Fruit fly (Drosophila melanogaster): ENCODE results near the gene Nprl2.

Gene Nprl2

dm6 chrX:16917462-16917861 lies 33.3 kb upstream of the Nprl2 start:
- no peak for TF ChIP-seq CG12155 (GFP tag; optimal IDR thresholded peaks at IDR 0.05)
- no peak for TF ChIP-seq lilli (GFP tag; optimal IDR thresholded peaks at IDR 0.05)
- no peak for TF ChIP-seq B-H2 (GFP tag; optimal IDR thresholded peaks at IDR 0.05)
- no peak for TF ChIP-seq Fer2 (tag; optimal IDR thresholded peaks at IDR 0.05)
- TF ChIP-seq CG6654 (GFP tag; optimal IDR thresholded peaks at IDR 0.05): no peak
- TF ChIP-seq Meics (GFP tag; optimal IDR thresholded peaks at IDR 0.05): no peak
- no peak for TF ChIP-seq CG17361 (GFP tag; IDR thresholded peaks at IDR 0.05)
- peak; percentile 35 for TF ChIP-seq lab (GFP tag; optimal IDR thresholded peaks at IDR 0.05)
- no peak for TF ChIP-seq CG4820 (GFP tag; optimal IDR thresholded peaks at IDR 0.05)
- TF ChIP-seq ftz-f1 (GFP tag; optimal IDR thresholded peaks at IDR 0.05): no peak
- peak; percentile 19 for TF ChIP-seq Fer1 (GFP tag; optimal IDR thresholded peaks at IDR 0.05)
- TF ChIP-seq Doc2 (GFP tag; IDR thresholded peaks at IDR 0.05): no peak
- no peak for TF ChIP-seq gcm2 (GFP tag; optimal IDR thresholded peaks at IDR 0.05)
- TF ChIP-seq Doc3 (GFP tag; IDR thresholded peaks at IDR 0.05; ENCODE audit: partially characterized antibody): no peak
- TF ChIP-seq pita (GFP tag; optimal IDR thresholded peaks at IDR 0.05): no peak
- TF ChIP-seq Dp (GFP tag; optimal IDR thresholded peaks at IDR 0.05): no peak
- TF ChIP-seq ewg (GFP tag; optimal IDR thresholded peaks at IDR 0.05): no peak
- no peak for TF ChIP-seq maf-S (GFP tag; optimal IDR thresholded peaks at IDR 0.05)
- TF ChIP-seq CG11085 (GFP tag; IDR thresholded peaks at IDR 0.05): 0 out of 2 replicates have a peak, but pooled peaks have one; percentile 25
- no peak for TF ChIP-seq CG17829 (tag; optimal IDR thresholded peaks at IDR 0.05)
- 0 out of 3 replicates have a peak, but pooled peaks have one; percentile 16 for TF ChIP-seq dysf (GFP tag; IDR thresholded peaks at IDR 0.05)
- TF ChIP-seq nmo (GFP tag; optimal IDR thresholded peaks at IDR 0.05): no peak
- no peak for TF ChIP-seq CG34224 (GFP tag; IDR thresholded peaks at IDR 0.05; ENCODE audit: partially characterized antibody)
- no peak for TF ChIP-seq p53 (GFP tag; optimal IDR thresholded peaks at IDR 0.05)
- no peak for TF ChIP-seq Poxn (GFP tag; IDR thresholded peaks at IDR 0.05)
- TF ChIP-seq trh (GFP tag; optimal IDR thresholded peaks at IDR 0.05): no peak
- no peak for TF ChIP-seq NC2β (GFP tag; optimal IDR thresholded peaks at IDR 0.05)
- no peak for TF ChIP-seq CkIIα-i1 (GFP tag; IDR thresholded peaks at IDR 0.05)
- no peak for TF ChIP-seq Bteb2 (GFP tag; optimal IDR thresholded peaks at IDR 0.05)
- peak; percentile 67 for TF ChIP-seq Med (GFP tag)
- TF ChIP-seq CG3838 (GFP tag; optimal IDR thresholded peaks at IDR 0.05): no peak
- TF ChIP-seq Rfx (GFP tag; IDR thresholded peaks at IDR 0.05): 0 out of 2 replicates have a peak, but pooled peaks have one; percentile 20
- no peak for TF ChIP-seq CG31365 (tag; optimal IDR thresholded peaks at IDR 0.05)
- peak; percentile 3 for TF ChIP-seq caup (GFP tag; optimal IDR thresholded peaks at IDR 0.05; ENCODE audit: severe bottlenecking)
- TF ChIP-seq CG17612 (GFP tag; IDR thresholded peaks at IDR 0.05): no peak
- TF ChIP-seq CG11456 (GFP tag; IDR thresholded peaks at IDR 0.05): no peak
- no peak for TF ChIP-seq CG17186 (GFP tag; optimal IDR thresholded peaks at IDR 0.05)
- no peak for TF ChIP-seq br (optimal IDR thresholded peaks at IDR 0.05)
- TF ChIP-seq HLHmδ (GFP tag; optimal IDR thresholded peaks at IDR 0.05): no peak
- no peak for TF ChIP-seq hkb (optimal IDR thresholded peaks at IDR 0.05)
- no peak for TF ChIP-seq hkb (GFP tag; IDR thresholded peaks at IDR 0.05)
- no peak for TF ChIP-seq dimm (GFP tag; IDR thresholded peaks at IDR 0.05)
- TF ChIP-seq CG2678 (tag; optimal IDR thresholded peaks at IDR 0.05): peak; percentile 23
- no peak for TF ChIP-seq Nf-YB (GFP tag; optimal IDR thresholded peaks at IDR 0.05)
- TF ChIP-seq cg (GFP tag; optimal IDR thresholded peaks at IDR 0.05): no peak
- no peak for TF ChIP-seq CG33557 (GFP tag; optimal IDR thresholded peaks at IDR 0.05)
- TF ChIP-seq tgo (GFP tag; IDR thresholded peaks at IDR 0.05): no peak
- peak; percentile 9 for TF ChIP-seq Hmr (GFP tag; optimal IDR thresholded peaks at IDR 0.05)
- no peak for TF ChIP-seq unc-4 (GFP tag; IDR thresholded peaks at IDR 0.05; ENCODE audit: partially characterized antibody)
- TF ChIP-seq HLH4C (GFP tag; IDR thresholded peaks at IDR 0.05; ENCODE audit: partially characterized antibody): no peak
- TF ChIP-seq grau (tag; optimal IDR thresholded peaks at IDR 0.05): no peak
- TF ChIP-seq Myb (GFP tag; optimal IDR thresholded peaks at IDR 0.05): no peak
